Worm (Caenorhabditis elegans): ENCODE results near the gene Y116A8C.37.

DNA sequence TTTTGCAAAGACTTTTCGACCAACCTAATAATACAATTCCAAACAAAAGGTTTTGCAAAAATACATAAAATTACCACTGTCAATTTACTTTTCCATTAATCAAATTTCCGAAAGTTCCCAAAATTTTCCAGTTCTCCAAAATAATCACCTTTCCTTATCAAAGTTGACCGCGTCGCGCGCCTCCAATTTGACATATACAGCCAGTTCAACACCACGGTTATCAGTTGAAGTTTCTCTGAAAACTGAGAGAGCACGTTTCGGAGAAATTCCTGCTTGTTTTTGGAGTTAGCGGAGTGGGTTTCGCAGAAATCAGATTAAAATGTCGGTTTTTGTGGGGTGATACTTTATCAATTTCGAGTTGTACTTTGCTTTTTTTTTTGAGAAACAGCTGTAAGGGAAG is 48.1 kb upstream of the Y116A8C.37 start:
- TF ChIP-seq mep-1 (tag; optimal IDR thresholded peaks at IDR 0.05) (no peak), ces-1 (GFP tag; optimal IDR thresholded peaks at IDR 0.05) (no peak), bed-3 (GFP tag; optimal IDR thresholded peaks at IDR 0.05) (no peak), snpc-4 (tag; optimal IDR thresholded peaks at IDR 0.05) (no peak), elt-1 (tag; optimal IDR thresholded peaks at IDR 0.05; ENCODE audit: borderline replicate concordance, insufficient read depth) (no peak), blmp-1 (tag; optimal IDR thresholded peaks at IDR 0.05) (no peak), unc-39 (tag; optimal IDR thresholded peaks at IDR 0.05) (no peak), nhr-76 (tag; optimal IDR thresholded peaks at IDR 0.05) (no peak), unc-62 (GFP tag; optimal IDR thresholded peaks at IDR 0.05) (no peak)
